Fruit fly (Drosophila melanogaster): Measurements from ENCODE around the gene CG6927.

- TF ChIP-seq tj (GFP tag; optimal IDR thresholded peaks at IDR 0.05), result no peak
- no peak for TF ChIP-seq cic (GFP tag; optimal IDR thresholded peaks at IDR 0.05)
- TF ChIP-seq CG33017 (tag; optimal IDR thresholded peaks at IDR 0.05), result no peak
- TF ChIP-seq CG7101 (tag; optimal IDR thresholded peaks at IDR 0.05), result no peak
- no peak for TF ChIP-seq pad (GFP tag; optimal IDR thresholded peaks at IDR 0.05)
- TF ChIP-seq CG7045 (GFP tag; optimal IDR thresholded peaks at IDR 0.05), result no peak
- TF ChIP-seq bab1 (GFP tag; optimal IDR thresholded peaks at IDR 0.05), result no peak
- TF ChIP-seq Crg-1 (GFP tag; optimal IDR thresholded peaks at IDR 0.05), result no peak
- no peak for TF ChIP-seq CG12768 (GFP tag; optimal IDR thresholded peaks at IDR 0.05)
- TF ChIP-seq CG14711 (tag; optimal IDR thresholded peaks at IDR 0.05), result no peak
- TF ChIP-seq toe (GFP tag; optimal IDR thresholded peaks at IDR 0.05), result no peak
Observed at dm6 chrX:4938072-4938336, 31.3 kb downstream of the CG6927 start, which contains the start of gene CG44774.

All from whole organism, adult.